Fruit fly (Drosophila melanogaster) whole organism, pupa: Measurements from ENCODE around the gene CG14301.

Experiments
- CG10348 ChIP-seq: fragments of 200-800 bp; sonication (Bioruptor generic); IDR thresholded peaks from 2 replicates; pipeline ENCODE4 v1.3.6; 2022; ENCODE audit warnings: missing biosample characterization, missing genetic modification characterization
- CG12605 ChIP-seq: fragments of 200-800 bp; sonication (Bioruptor generic); IDR thresholded peaks from 2 replicates; pipeline ENCODE4 v1.3.6; 2022; ENCODE audit warnings: missing biosample characterization, missing genetic modification characterization
- CG13204 ChIP-seq: fragments of 200-800 bp; sonication (Bioruptor generic); optimal IDR thresholded peaks from 2 replicates; lab custom pipeline; 2018; ENCODE audit warnings: missing biosample characterization, mild to moderate bottlenecking, missing genetic modification characterization, moderate library complexity
- CG14655 ChIP-seq: fragments of 200-800 bp; sonication (Bioruptor generic); optimal IDR thresholded peaks from 3 replicates; lab custom pipeline; 2017; ENCODE audit warnings: mild to moderate bottlenecking, missing biosample characterization, missing genetic modification reagents, missing genetic modification characterization
- CG15710 ChIP-seq: fragments of 200-800 bp; sonication (Bioruptor generic); optimal IDR thresholded peaks from 2 replicates; lab custom pipeline; 2018; ENCODE audit warnings: missing biosample characterization, mild to moderate bottlenecking, missing genetic modification characterization, moderate library complexity
- CG17806 ChIP-seq: fragments of 200-800 bp; sonication (Bioruptor generic); optimal IDR thresholded peaks from 2 replicates; lab custom pipeline; 2018; ENCODE audit warnings: missing biosample characterization, mild to moderate bottlenecking, missing genetic modification characterization, moderate library complexity
- CG32121 ChIP-seq: fragments of 200-800 bp; sonication (Bioruptor generic); IDR thresholded peaks from 2 replicates; pipeline ENCODE4 v1.3.6; 2022; ENCODE audit warnings: missing biosample characterization, missing genetic modification characterization
- CG34367 ChIP-seq: fragments of 200-800 bp; sonication (Bioruptor generic); optimal IDR thresholded peaks from 2 replicates; lab custom pipeline; 2018; ENCODE audit warnings: missing biosample characterization, mild to moderate bottlenecking, missing genetic modification characterization
- CG4496 ChIP-seq: fragments of 200-800 bp; sonication (Bioruptor generic); IDR thresholded peaks from 3 replicates; pipeline ENCODE4 v1.3.6; 2022; ENCODE audit warnings: missing biosample characterization, missing genetic modification characterization
- CG8159 ChIP-seq: fragments of 200-800 bp; sonication (Bioruptor generic); optimal IDR thresholded peaks from 3 replicates; lab custom pipeline; 2018; ENCODE audit warnings: missing biosample characterization, mild to moderate bottlenecking, missing genetic modification characterization, moderate library complexity
- CG8301 ChIP-seq: fragments of 200-800 bp; sonication (Bioruptor generic); optimal IDR thresholded peaks from 2 replicates; lab custom pipeline; 2018; ENCODE audit warnings: missing biosample characterization, mild to moderate bottlenecking, missing genetic modification characterization
- CG9948 ChIP-seq: fragments of 200-800 bp; sonication (Bioruptor generic); optimal IDR thresholded peaks from 2 replicates; lab custom pipeline; 2018; ENCODE audit warnings: missing biosample characterization, mild to moderate bottlenecking, missing genetic modification characterization, moderate library complexity
- D1 ChIP-seq: fragments of 200-800 bp; sonication (Bioruptor generic); optimal IDR thresholded peaks from 2 replicates; lab custom pipeline; 2018; ENCODE audit warnings: missing biosample characterization, mild to moderate bottlenecking, missing genetic modification characterization, moderate library complexity
- EcR ChIP-seq: fragments of 200-800 bp; sonication (Bioruptor generic); optimal IDR thresholded peaks from 3 replicates; lab custom pipeline; 2019; ENCODE audit warnings: missing biosample characterization, missing genetic modification characterization, mild to moderate bottlenecking, moderate library complexity, missing genetic modification reagents
- Ets98B ChIP-seq: fragments of 200-800 bp; sonication (Bioruptor generic); IDR thresholded peaks from 2 replicates; pipeline ENCODE4 v1.3.6; 2022; ENCODE audit warnings: missing biosample characterization, missing genetic modification characterization
- Pif1A ChIP-seq: fragments of 200-800 bp; sonication (Bioruptor generic); optimal IDR thresholded peaks from 3 replicates; lab custom pipeline; 2016; ENCODE audit warnings: missing biosample characterization, missing genetic modification characterization
- Pif1B ChIP-seq: fragments of 200-800 bp; sonication (Bioruptor generic); optimal IDR thresholded peaks from 3 replicates; lab custom pipeline; 2016; ENCODE audit warnings: missing biosample characterization, missing genetic modification characterization
- Snoo ChIP-seq: fragments of 200-800 bp; sonication (Bioruptor generic); optimal IDR thresholded peaks from 3 replicates; lab custom pipeline; 2017; ENCODE audit warnings: missing biosample characterization, mild to moderate bottlenecking, missing genetic modification characterization, inconsistent platforms
- fd96Ca ChIP-seq: fragments of 200-800 bp; sonication (Bioruptor generic); IDR thresholded peaks from 3 replicates; pipeline ENCODE4 v1.3.6; 2022; ENCODE audit warnings: missing biosample characterization, missing genetic modification characterization
- gl ChIP-seq: fragments of 200-800 bp; sonication (Bioruptor generic); optimal IDR thresholded peaks from 2 replicates; lab custom pipeline; 2018; ENCODE audit warnings: missing biosample characterization, mild to moderate bottlenecking, missing genetic modification characterization
- rn ChIP-seq: fragments of 200-800 bp; sonication (Bioruptor generic); IDR thresholded peaks from 2 replicates; pipeline ENCODE4 v1.3.6; 2022; ENCODE audit warnings: missing biosample characterization, missing genetic modification characterization

Gene CG14301

dm6 chr3R:18641242-18641757 lies at the start of gene CG14301:
TSS of gene CG14301 (minus strand) at chr3R:18641457.
- TF ChIP-seq CG9948 (no peak), CG17806 (no peak), rn (no peak), CG12605 (GFP tag; lab: Robert Waterston, UW) (peak; percentile 51), CG15710 (no peak), EcR (GFP tag; lab: Kevin White, UChicago) (no peak), fd96Ca (GFP tag; lab: Robert Waterston, UW) (no peak), CG34367 (tag; lab: Kevin White, UChicago) (no peak), Pif1B (GFP tag; lab: Kevin White, UChicago) (peak; percentile 13)
- TF ChIP-seq, all 21 proteins: peak for 2

- TF ChIP-seq Snoo (tag; lab: Kevin White, UChicago), result no peak
- no peak for TF ChIP-seq CG34367 (tag; lab: Kevin White, UChicago)
- TF ChIP-seq CG10348, result no peak
- no peak for TF ChIP-seq CG32121 (GFP tag; lab: Robert Waterston, UW)
- TF ChIP-seq gl (tag; lab: Kevin White, UChicago), result no peak
- TF ChIP-seq EcR (GFP tag; lab: Kevin White, UChicago), result no peak
- TF ChIP-seq Pif1B (GFP tag; lab: Kevin White, UChicago), result no peak
- TF ChIP-seq CG15710, result no peak
- TF ChIP-seq CG17806, result no peak
- no peak for TF ChIP-seq D1 (tag; lab: Kevin White, UChicago)
- no peak for TF ChIP-seq CG8159
- no peak for TF ChIP-seq fd96Ca (GFP tag; lab: Robert Waterston, UW)
- TF ChIP-seq Pif1A (GFP tag; lab: Kevin White, UChicago), result no peak
- TF ChIP-seq CG4496 (GFP tag; lab: Robert Waterston, UW), result no peak
- TF ChIP-seq CG9948, result no peak
- no peak for TF ChIP-seq CG14655
- TF ChIP-seq CG12605 (GFP tag; lab: Robert Waterston, UW), result no peak
Observed at dm6 chr3R:18681054-18681453, 39.8 kb upstream of the CG14301 start.

- no peak for TF ChIP-seq CG4496 (GFP tag; lab: Robert Waterston, UW)
- no peak for TF ChIP-seq fd96Ca (GFP tag; lab: Robert Waterston, UW)
- no peak for TF ChIP-seq CG12605 (GFP tag; lab: Robert Waterston, UW)
- TF ChIP-seq rn, result no peak
- TF ChIP-seq, all 21 proteins: peak for 0
Observed at dm6 chr3R:18680332-18680731, 39.1 kb upstream of the CG14301 start, which contains the start of the genes CG46318 and ChT. TSS of gene CG46318 (plus strand) at chr3R:18680604. TSS of gene ChT (plus strand) at chr3R:18680604.

dm6 chr3R:18677500-18677940 lies 36.3 kb upstream of the CG14301 start, which contains the start of the genes dind and CG7706:
TSS of gene dind (minus strand) at chr3R:18677539.
TSS of gene CG7706 (plus strand) at chr3R:18677818.
- no peak for TF ChIP-seq Pif1A (GFP tag; lab: Kevin White, UChicago)
- TF ChIP-seq D1 (tag; lab: Kevin White, UChicago), result no peak
- no peak for TF ChIP-seq CG8159
- TF ChIP-seq CG9948, result no peak
- TF ChIP-seq Pif1B (GFP tag; lab: Kevin White, UChicago), result no peak
- no peak for TF ChIP-seq CG17806
- no peak for TF ChIP-seq CG13204 (GFP tag; lab: Kevin White, UChicago)
- TF ChIP-seq CG34367 (tag; lab: Kevin White, UChicago), result no peak
- TF ChIP-seq CG10348, result no peak
- TF ChIP-seq CG8301 (tag; lab: Kevin White, UChicago), result no peak
- TF ChIP-seq EcR (GFP tag; lab: Kevin White, UChicago), result no peak
- TF ChIP-seq fd96Ca (GFP tag; lab: Robert Waterston, UW), result no peak
- TF ChIP-seq CG14655, result no peak
- TF ChIP-seq rn, result no peak
- no peak for TF ChIP-seq CG32121 (GFP tag; lab: Robert Waterston, UW)
- TF ChIP-seq Ets98B (GFP tag; lab: Robert Waterston, UW), result no peak
- TF ChIP-seq, all 21 proteins: peak for 0

- TF ChIP-seq CG12605 (GFP tag; lab: Robert Waterston, UW) (no peak), CG8301 (tag; lab: Kevin White, UChicago) (no peak)
- TF ChIP-seq, all 21 proteins: peak for 0
Observed at dm6 chr3R:18671112-18671729, 30.0 kb upstream of the CG14301 start, which contains the start of gene CG31230. TSS of gene CG31230 (plus strand) at chr3R:18671679.

- TF ChIP-seq CG15710 (peak; percentile 46), CG10348 (no peak), Pif1B (GFP tag; lab: Kevin White, UChicago) (peak; percentile 52), CG14655 (no peak), Snoo (tag; lab: Kevin White, UChicago) (peak; percentile 14), gl (tag; lab: Kevin White, UChicago) (no peak), CG4496 (GFP tag; lab: Robert Waterston, UW) (0 out of 3 replicates have a peak, but pooled peaks have one; percentile 43), CG8159 (no peak), CG9948 (peak; percentile 42), fd96Ca (GFP tag; lab: Robert Waterston, UW) (0 out of 3 replicates have a peak, but pooled peaks have one; percentile 32)
Observed at dm6 chr3R:18670441-18671111, 29.3 kb upstream of the CG14301 start.
